Fruit fly (Drosophila melanogaster): ENCODE data around the gene HisRS.

HisRS gene

DNA sequence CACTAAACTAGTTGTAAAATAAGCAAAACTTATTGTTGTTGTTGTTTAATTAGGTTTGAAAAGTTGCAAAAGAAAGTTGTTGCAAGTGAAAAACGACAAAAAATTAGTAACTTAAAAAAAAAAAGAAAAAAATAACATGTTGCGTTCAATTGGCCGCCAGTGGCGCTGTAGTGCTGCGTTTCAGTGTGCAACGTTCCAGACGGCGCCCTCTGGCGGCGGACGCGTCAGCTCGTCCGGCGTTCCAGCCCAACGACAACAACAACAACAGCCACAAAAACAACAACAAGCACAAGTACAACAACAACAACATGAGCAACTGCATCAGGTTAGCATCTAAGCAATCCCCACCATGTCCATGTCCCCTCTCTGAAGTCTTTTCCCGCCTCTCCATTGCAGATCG lies 2.2 kb downstream of the HisRS start (continued):
- no peak for TF ChIP-seq CG10462 (GFP tag; optimal IDR thresholded peaks at IDR 0.05)
- no peak for TF ChIP-seq pzg (GFP tag; optimal IDR thresholded peaks at IDR 0.05)
- TF ChIP-seq Antp (GFP tag; optimal IDR thresholded peaks at IDR 0.05), result peak; percentile 5
- TF ChIP-seq CG17912 (GFP tag; optimal IDR thresholded peaks at IDR 0.05), result no peak
- TF ChIP-seq CG6791 (GFP tag; IDR thresholded peaks at IDR 0.05; ENCODE audit: partially characterized antibody), result no peak
- peak; percentile 10 for TF ChIP-seq pum (GFP tag; optimal IDR thresholded peaks at IDR 0.05)
- no peak for TF ChIP-seq CG15696 (tag; optimal IDR thresholded peaks at IDR 0.05)
- TF ChIP-seq hkb (optimal IDR thresholded peaks at IDR 0.05), result no peak
- TF ChIP-seq hkb (GFP tag; IDR thresholded peaks at IDR 0.05), result 0 out of 2 replicates have a peak, but pooled peaks have one; percentile 30
- no peak for TF ChIP-seq tll (GFP tag; optimal IDR thresholded peaks at IDR 0.05)
- no peak for TF ChIP-seq cg (GFP tag; optimal IDR thresholded peaks at IDR 0.05)
- TF ChIP-seq sens-2 (GFP tag; IDR thresholded peaks at IDR 0.05), result 0 out of 2 replicates have a peak, but pooled peaks have one; percentile 36
- TF ChIP-seq bab2 (GFP tag; optimal IDR thresholded peaks at IDR 0.05), result no peak
- TF ChIP-seq chn (GFP tag; optimal IDR thresholded peaks at IDR 0.05), result no peak
- no peak for TF ChIP-seq her (GFP tag; optimal IDR thresholded peaks at IDR 0.05)
- no peak for TF ChIP-seq jing (GFP tag; optimal IDR thresholded peaks at IDR 0.05)
- TF ChIP-seq tgo (GFP tag; IDR thresholded peaks at IDR 0.05), result 0 out of 3 replicates have a peak, but pooled peaks have one; percentile 29
- no peak for TF ChIP-seq HLH54F (GFP tag; optimal IDR thresholded peaks at IDR 0.05)
- no peak for TF ChIP-seq cad (GFP tag; optimal IDR thresholded peaks at IDR 0.05)
- no peak; the same call in 1 of the 2 replicates for TF ChIP-seq CG10366 (GFP tag; IDR thresholded peaks at IDR 0.05)
- no peak for TF ChIP-seq cato (GFP tag; optimal IDR thresholded peaks at IDR 0.05; ENCODE audit: borderline replicate concordance)
- peak; percentile 92 for TF ChIP-seq CG17359 (tag; optimal IDR thresholded peaks at IDR 0.05)
- TF ChIP-seq CG14965 (GFP tag; optimal IDR thresholded peaks at IDR 0.05; ENCODE audit: borderline replicate concordance), result no peak
- no peak for TF ChIP-seq Scr (GFP tag; IDR thresholded peaks at IDR 0.05; ENCODE audit: partially characterized antibody)
- peak; percentile 8 for TF ChIP-seq tio (GFP tag; optimal IDR thresholded peaks at IDR 0.05)
- TF ChIP-seq lbe (GFP tag; optimal IDR thresholded peaks at IDR 0.05), result no peak
- no peak for TF ChIP-seq nerfin-2 (GFP tag; IDR thresholded peaks at IDR 0.05; ENCODE audit: partially characterized antibody)
- no peak for TF ChIP-seq CG1529 (GFP tag; optimal IDR thresholded peaks at IDR 0.05)
- TF ChIP-seq Elba2 (GFP tag; optimal IDR thresholded peaks at IDR 0.05), result peak; percentile 9
- 0 out of 2 replicates have a peak, but pooled peaks have one; percentile 19 for TF ChIP-seq Drgx (GFP tag; IDR thresholded peaks at IDR 0.05)
- peak; percentile 16 for TF ChIP-seq BtbVII (GFP tag; optimal IDR thresholded peaks at IDR 0.05)
- TF ChIP-seq CG3163 (GFP tag; optimal IDR thresholded peaks at IDR 0.05), result no peak
- no peak for TF ChIP-seq nau (GFP tag; optimal IDR thresholded peaks at IDR 0.05)
- peak; percentile 41 for TF ChIP-seq Chrac-16 (GFP tag; optimal IDR thresholded peaks at IDR 0.05)
- no peak for TF ChIP-seq CG17361 (GFP tag; IDR thresholded peaks at IDR 0.05)
- peak; percentile 12 for TF ChIP-seq Bdp1 (GFP tag; optimal IDR thresholded peaks at IDR 0.05)
- no peak for TF ChIP-seq ato (GFP tag; IDR thresholded peaks at IDR 0.05; ENCODE audit: partially characterized antibody)
- no peak for TF ChIP-seq CG32767 (GFP tag; IDR thresholded peaks at IDR 0.05)
- 0 out of 3 replicates have a peak, but pooled peaks have one; percentile 18 for TF ChIP-seq Dbx (GFP tag; IDR thresholded peaks at IDR 0.05)
- no peak for TF ChIP-seq emc (GFP tag; optimal IDR thresholded peaks at IDR 0.05)
- peak; percentile 47 for TF ChIP-seq CG15269 (tag; optimal IDR thresholded peaks at IDR 0.05)
- 0 out of 2 replicates have a peak, but pooled peaks have one; percentile 41 for TF ChIP-seq CG14441 (GFP tag; IDR thresholded peaks at IDR 0.05)
- no peak for TF ChIP-seq CG9797 (GFP tag; optimal IDR thresholded peaks at IDR 0.05)
- TF ChIP-seq nmo (GFP tag; optimal IDR thresholded peaks at IDR 0.05), result peak; percentile 47
- TF ChIP-seq CG9876 (GFP tag; optimal IDR thresholded peaks at IDR 0.05), result no peak
- TF ChIP-seq CG4820 (GFP tag; optimal IDR thresholded peaks at IDR 0.05), result peak; percentile 6
- TF ChIP-seq CG5953 (GFP tag; IDR thresholded peaks at IDR 0.05), result 0 out of 2 replicates have a peak, but pooled peaks have one; percentile 8
- peak; percentile 34 for TF ChIP-seq gem (tag; optimal IDR thresholded peaks at IDR 0.05)
- no peak for TF ChIP-seq lab (GFP tag; optimal IDR thresholded peaks at IDR 0.05)
- peak; percentile 10 for TF ChIP-seq Mes4 (GFP tag; optimal IDR thresholded peaks at IDR 0.05)
- peak; percentile 25 for TF ChIP-seq CG18262 (tag; optimal IDR thresholded peaks at IDR 0.05)
